Fruit fly (Drosophila melanogaster) whole organism, embryonic: Measurements from ENCODE around the gene CG1024.

Source experiments
- Asciz ChIP-seq: fragments of 200-800 bp; sonication (Bioruptor generic); optimal IDR thresholded peaks from 2 replicates; lab custom pipeline; 2017; ENCODE audit warnings: missing biosample characterization, mild to moderate bottlenecking, missing genetic modification characterization, missing genetic modification reagents
- CG1024 ChIP-seq: fragments of 200-800 bp; sonication (Bioruptor generic); IDR thresholded peaks from 2 replicates; pipeline ENCODE4 v1.3.6; 2022; ENCODE audit warnings: missing biosample characterization, missing genetic modification characterization
- CG11085 ChIP-seq: fragments of 200-800 bp; sonication (Bioruptor generic); IDR thresholded peaks from 2 replicates; pipeline ENCODE4 v1.3.6; 2022; ENCODE audit warnings: missing biosample characterization, missing genetic modification characterization
- CG11560 ChIP-seq: fragments of 200-800 bp; sonication (Bioruptor generic); IDR thresholded peaks from 3 replicates; pipeline ENCODE4 v1.3.6; 2022; ENCODE audit warnings: missing biosample characterization, missing genetic modification characterization
- CG15011 ChIP-seq: fragments of 200-800 bp; sonication (Bioruptor generic); optimal IDR thresholded peaks from 3 replicates; lab custom pipeline; 2018; ENCODE audit warnings: missing biosample characterization, mild to moderate bottlenecking, missing genetic modification characterization
- CG15479 ChIP-seq: fragments of 200-800 bp; sonication (Bioruptor generic); optimal IDR thresholded peaks from 3 replicates; lab custom pipeline; 2019; ENCODE audit warnings: missing biosample characterization, mild to moderate bottlenecking, missing genetic modification characterization, moderate library complexity
- CG15601 ChIP-seq: fragments of 200-800 bp; sonication (Bioruptor generic); optimal IDR thresholded peaks from 3 replicates; lab custom pipeline; 2019; ENCODE audit warnings: missing biosample characterization, mild to moderate bottlenecking, missing genetic modification characterization, moderate library complexity
- CG1602 ChIP-seq: fragments of 200-800 bp; sonication (Bioruptor generic); optimal IDR thresholded peaks from 3 replicates; lab custom pipeline; 2016; ENCODE audit warnings: missing biosample characterization, missing genetic modification characterization
- CG17359 ChIP-seq: fragments of 200-800 bp; sonication (Bioruptor generic); optimal IDR thresholded peaks from 3 replicates; lab custom pipeline; 2018; ENCODE audit warnings: missing biosample characterization, mild to moderate bottlenecking, missing genetic modification characterization, moderate library complexity
- CG3838 ChIP-seq: fragments of 200-800 bp; sonication (Bioruptor generic); optimal IDR thresholded peaks from 3 replicates; lab custom pipeline; 2016; ENCODE audit warnings: missing biosample characterization, missing genetic modification characterization
- CG4404 ChIP-seq: fragments of 200-800 bp; sonication (Bioruptor generic); IDR thresholded peaks from 2 replicates; pipeline ENCODE4 v1.3.6; 2022; ENCODE audit warnings: missing biosample characterization, missing genetic modification characterization
- CG7556 ChIP-seq: fragments of 200-800 bp; sonication (Bioruptor generic); optimal IDR thresholded peaks from 2 replicates; lab custom pipeline; 2017; ENCODE audit warnings: missing biosample characterization, mild to moderate bottlenecking, missing genetic modification characterization
- CG9609 ChIP-seq: fragments of 200-800 bp; sonication (Bioruptor generic); optimal IDR thresholded peaks from 3 replicates; lab custom pipeline; 2016; ENCODE audit warnings: missing biosample characterization, missing genetic modification characterization
- Camta ChIP-seq: fragments of 200-800 bp; sonication (Bioruptor generic); optimal IDR thresholded peaks from 2 replicates; lab custom pipeline; 2016; ENCODE audit warnings: missing biosample characterization, missing genetic modification characterization
- D19B ChIP-seq: fragments of 200-800 bp; sonication (Bioruptor generic); optimal IDR thresholded peaks from 2 replicates; lab custom pipeline; 2017; ENCODE audit warnings: missing biosample characterization, mild to moderate bottlenecking, missing genetic modification characterization
- Dad ChIP-seq: fragments of 200-800 bp; sonication (Bioruptor generic); optimal IDR thresholded peaks from 3 replicates; lab custom pipeline; 2016; ENCODE audit warnings: missing biosample characterization, missing genetic modification characterization
- Dbx ChIP-seq: fragments of 200-800 bp; sonication (Bioruptor generic); IDR thresholded peaks from 3 replicates; pipeline ENCODE4 v1.3.6; 2022; ENCODE audit warnings: missing biosample characterization, missing genetic modification characterization
- E2f2 ChIP-seq: fragments of 200-800 bp; sonication (Bioruptor generic); IDR thresholded peaks from 2 replicates; pipeline ENCODE4 v1.3.6; 2022; ENCODE audit warnings: missing biosample characterization, missing genetic modification characterization
- Fer2 ChIP-seq: fragments of 200-800 bp; sonication (Bioruptor generic); optimal IDR thresholded peaks from 2 replicates; lab custom pipeline; 2018; ENCODE audit warnings: missing biosample characterization, mild to moderate bottlenecking, missing genetic modification characterization, moderate library complexity
- HLHmδ ChIP-seq: fragments of 200-800 bp; sonication (Bioruptor generic); optimal IDR thresholded peaks from 2 replicates; lab custom pipeline; 2018; ENCODE audit warnings: missing biosample characterization, mild to moderate bottlenecking, missing genetic modification characterization, moderate library complexity
- Hr51 ChIP-seq, 2 experiments: fragments of 200-800 bp; sonication (Bioruptor generic); optimal IDR thresholded peaks; 2 replicates in 1 of 2; 3 replicates in 1 of 2; lab custom pipeline; 2016 to 2018; ENCODE audit warnings: missing biosample characterization in 2 of 2, missing genetic modification characterization in 2 of 2, mild to moderate bottlenecking in 1 of 2, moderate library complexity in 1 of 2
- Hsf ChIP-seq: fragments of 200-800 bp; sonication (Bioruptor generic); optimal IDR thresholded peaks from 3 replicates; lab custom pipeline; 2016; ENCODE audit warnings: missing biosample characterization, missing genetic modification characterization
- MESR4 ChIP-seq: fragments of 200-800 bp; sonication (Bioruptor generic); optimal IDR thresholded peaks from 2 replicates; lab custom pipeline; 2018; ENCODE audit warnings: missing biosample characterization, mild to moderate bottlenecking, missing genetic modification characterization, moderate library complexity
- Max ChIP-seq: fragments of 200-800 bp; sonication (Bioruptor generic); optimal IDR thresholded peaks from 2 replicates; lab custom pipeline; 2016; ENCODE audit warnings: missing biosample characterization, mild to moderate bottlenecking, missing genetic modification characterization
- NC2β ChIP-seq: fragments of 200-800 bp; sonication (Bioruptor generic); optimal IDR thresholded peaks from 2 replicates; lab custom pipeline; 2016; ENCODE audit warnings: missing biosample characterization, missing genetic modification characterization
- NfI ChIP-seq: fragments of 200-800 bp; sonication (Bioruptor generic); optimal IDR thresholded peaks from 3 replicates; lab custom pipeline; 2018; ENCODE audit warnings: missing biosample characterization, mild to moderate bottlenecking, missing genetic modification characterization, moderate library complexity
- Sin3A ChIP-seq: fragments of >200 bp; optimal IDR thresholded peaks from 2 replicates; lab custom pipeline; 2018
- Sry-δ ChIP-seq: fragments of 200-800 bp; sonication (Bioruptor generic); optimal IDR thresholded peaks from 2 replicates; lab custom pipeline; 2016; ENCODE audit warnings: missing biosample characterization, missing genetic modification characterization
- Xrp1 ChIP-seq: fragments of 200-800 bp; sonication (Bioruptor generic); IDR thresholded peaks from 2 replicates; pipeline ENCODE4 v1.3.6; 2022; ENCODE audit warnings: missing biosample characterization, missing genetic modification characterization
- ap ChIP-seq: fragments of 200-800 bp; sonication (Bioruptor generic); IDR thresholded peaks from 2 replicates; pipeline ENCODE4 v1.3.6; 2022; ENCODE audit warnings: missing biosample characterization, missing genetic modification characterization
- ato ChIP-seq: fragments of 200-800 bp; sonication (Bioruptor generic); IDR thresholded peaks from 2 replicates; pipeline ENCODE4 v1.3.6; 2022; ENCODE audit warnings: missing biosample characterization, missing genetic modification characterization; ENCODE audit not compliant: partially characterized antibody
- chinmo ChIP-seq: fragments of 200-800 bp; sonication (Bioruptor generic); IDR thresholded peaks from 4 replicates; pipeline ENCODE4 v1.3.6; 2022; ENCODE audit warnings: missing biosample characterization, missing genetic modification characterization; ENCODE audit not compliant: partially characterized antibody
- cwo ChIP-seq: fragments of 200-800 bp; sonication (Bioruptor generic); optimal IDR thresholded peaks from 3 replicates; lab custom pipeline; 2017; ENCODE audit warnings: missing biosample characterization, missing genetic modification characterization, mild to moderate bottlenecking, moderate library complexity, missing genetic modification reagents
- gem ChIP-seq: fragments of 200-800 bp; sonication (Bioruptor generic); optimal IDR thresholded peaks from 2 replicates; lab custom pipeline; 2019; ENCODE audit warnings: missing biosample characterization, mild to moderate bottlenecking, missing genetic modification characterization, moderate library complexity
- gsb-n ChIP-seq: fragments of 200-800 bp; sonication (Bioruptor generic); optimal IDR thresholded peaks from 3 replicates; lab custom pipeline; 2018; ENCODE audit warnings: missing biosample characterization, mild to moderate bottlenecking, missing genetic modification characterization
- hth ChIP-seq: fragments of >200 bp; optimal IDR thresholded peaks from 2 replicates; lab custom pipeline; 2017; ENCODE audit warnings: inconsistent platforms
- ind ChIP-seq: fragments of 200-800 bp; sonication (Bioruptor generic); optimal IDR thresholded peaks from 3 replicates; lab custom pipeline; 2016; ENCODE audit warnings: missing biosample characterization, missing genetic modification characterization
- nerfin-1 ChIP-seq: fragments of 200-800 bp; sonication (Bioruptor generic); optimal IDR thresholded peaks from 3 replicates; lab custom pipeline; 2019; ENCODE audit warnings: missing biosample characterization, mild to moderate bottlenecking, missing genetic modification characterization, moderate library complexity
- nmo ChIP-seq: fragments of 200-800 bp; sonication (Bioruptor generic); optimal IDR thresholded peaks from 2 replicates; lab custom pipeline; 2018; ENCODE audit warnings: missing biosample characterization, mild to moderate bottlenecking, missing genetic modification characterization, moderate library complexity
- pan ChIP-seq, 4 experiments: fragments of >200 bp in 3 of 4; fragments of 200-800 bp in 1 of 4; sonication (Bioruptor generic) in 1 of 4; optimal IDR thresholded peaks in 3 of 4; IDR thresholded peaks in 1 of 4; 2 replicates each; pipeline versions ENCODE4 v1.3.6 to Lab custom; 2017 to 2022; ENCODE audit warnings: missing biosample characterization in 2 of 4, missing genetic modification characterization in 2 of 4, mixed read lengths in 1 of 4
- pb ChIP-seq: fragments of 200-800 bp; sonication (Bioruptor generic); optimal IDR thresholded peaks from 3 replicates; lab custom pipeline; 2016; ENCODE audit warnings: missing biosample characterization, missing genetic modification characterization
- psq ChIP-seq: fragments of 200-800 bp; sonication (Bioruptor generic); optimal IDR thresholded peaks from 2 replicates; lab custom pipeline; 2017; ENCODE audit warnings: missing biosample characterization, missing genetic modification characterization
- seq ChIP-seq: fragments of 200-800 bp; sonication (Bioruptor generic); IDR thresholded peaks from 2 replicates; pipeline ENCODE4 v1.3.6; 2022; ENCODE audit warnings: missing biosample characterization, missing genetic modification characterization
- sima ChIP-seq: fragments of 200-800 bp; sonication (Bioruptor generic); optimal IDR thresholded peaks from 2 replicates; lab custom pipeline; 2016; ENCODE audit warnings: missing biosample characterization, missing genetic modification characterization
- sisA ChIP-seq: fragments of 200-800 bp; sonication (Bioruptor generic); IDR thresholded peaks from 2 replicates; pipeline ENCODE4 v1.3.6; 2022; ENCODE audit warnings: missing biosample characterization, missing genetic modification characterization
- stc ChIP-seq: fragments of 200-800 bp; sonication (Bioruptor generic); IDR thresholded peaks from 2 replicates; pipeline ENCODE4 v1.3.6; 2022; ENCODE audit warnings: missing biosample characterization, missing genetic modification characterization
- unpg ChIP-seq: fragments of 200-800 bp; sonication (Bioruptor generic); optimal IDR thresholded peaks from 3 replicates; lab custom pipeline; 2018; ENCODE audit warnings: missing biosample characterization, mild to moderate bottlenecking, missing genetic modification characterization, moderate library complexity
- vvl ChIP-seq: fragments of 200-800 bp; sonication (Bioruptor generic); IDR thresholded peaks from 2 replicates; pipeline ENCODE4 v1.3.6; 2022; ENCODE audit warnings: missing biosample characterization, missing genetic modification characterization
- wdn ChIP-seq: fragments of 200-800 bp; sonication (Bioruptor generic); IDR thresholded peaks from 2 replicates; pipeline ENCODE4 v1.3.6; 2022; ENCODE audit warnings: missing biosample characterization, missing genetic modification characterization

The CG1024 gene

dm6 chr3R:6425454-6426156, 45.5 kb upstream of the CG1024 start (continued):
- TF ChIP-seq CG17359 (tag; lab: Kevin White, UChicago) (no peak), CG3838 (GFP tag; lab: Kevin White, UChicago) (no peak), CG15601 (peak; percentile 22), gsb-n (no peak), Fer2 (tag; lab: Kevin White, UChicago) (no peak), nerfin-1 (tag; lab: Kevin White, UChicago) (no peak), wdn (GFP tag; lab: Robert Waterston, UW) (no peak), Sin3A (lab: Kevin White, UChicago) (no peak), nmo (peak; percentile 49), Asciz (no peak), Hr51 (GFP tag; optimal IDR thresholded peaks at IDR 0.05; lab: Kevin White, UChicago) (no peak), Dad (GFP tag; lab: Kevin White, UChicago) (no peak), gem (tag; lab: Kevin White, UChicago) (peak; percentile 51), sisA (no peak), stc (no peak), cwo (GFP tag; lab: Kevin White, UChicago) (no peak), NfI (GFP tag; lab: Kevin White, UChicago) (no peak), CG15011 (GFP tag; lab: Kevin White, UChicago) (no peak), CG1024 (GFP tag; lab: Robert Waterston, UW) (no peak), CG11085 (GFP tag; lab: Robert Waterston, UW) (no peak), hth (no peak), CG1602 (GFP tag; lab: Kevin White, UChicago) (peak; percentile 35), Max (GFP tag; lab: Kevin White, UChicago) (no peak), Camta (GFP tag; lab: Kevin White, UChicago) (no peak), CG11560 (tag; lab: Robert Waterston, UW) (no peak), pan (optimal IDR thresholded peaks at IDR 0.05; lab: Kevin White, UChicago) (no peak), pan (GFP tag; optimal IDR thresholded peaks at IDR 0.05 in 1 of 2, IDR thresholded peaks at IDR 0.05 in 1 of 2) (peak in 1 of 2 experiments; percentile 21), CG15479 (no peak), ap (no peak), NC2β (GFP tag; lab: Kevin White, UChicago) (no peak), vvl (GFP tag; lab: Robert Waterston, UW) (no peak), pb (GFP tag; lab: Kevin White, UChicago) (no peak)
- TF ChIP-seq, all 482 proteins: peak for 60

- TF ChIP-seq HLHmδ (GFP tag; lab: Kevin White, UChicago) (no peak), hth (no peak), Hsf (GFP tag; lab: Kevin White, UChicago) (peak; percentile 93), E2f2 (GFP tag; lab: Robert Waterston, UW) (peak; percentile 74), MESR4 (peak; percentile 40), chinmo (GFP tag; lab: Robert Waterston, UW) (0 out of 4 replicates have a peak, but pooled peaks have one; percentile 55), Sry-δ (GFP tag; lab: Kevin White, UChicago) (peak; percentile 52), Xrp1 (GFP tag; lab: Robert Waterston, UW) (peak; percentile 94), ap (peak; percentile 68), sima (GFP tag; lab: Kevin White, UChicago) (peak; percentile 45), CG7556 (GFP tag; lab: Kevin White, UChicago) (peak; percentile 94), ato (no peak), CG9609 (GFP tag; lab: Kevin White, UChicago) (peak; percentile 93), Dbx (GFP tag; lab: Robert Waterston, UW) (peak; percentile 87), wdn (GFP tag; lab: Robert Waterston, UW) (peak; percentile 88), unpg (GFP tag; lab: Kevin White, UChicago) (peak; percentile 94), seq (peak; percentile 93), ind (peak; percentile 94), D19B (GFP tag; lab: Kevin White, UChicago) (peak; percentile 75), CG4404 (GFP tag; lab: Robert Waterston, UW) (peak; percentile 92), psq (GFP tag; lab: Kevin White, UChicago) (peak; percentile 41)
Observed at dm6 chr3R:6423984-6424602, 44.0 kb upstream of the CG1024 start.
